Fruit fly (Drosophila melanogaster) whole organism, prepupa: ENCODE measurements around the gene vig.

ENCODE experiments used
- CG34406 ChIP-seq: fragments of 200-800 bp; sonication (Bioruptor generic); optimal IDR thresholded peaks from 3 replicates; lab custom pipeline; 2016; ENCODE audit warnings: missing biosample characterization, missing genetic modification characterization
- CG4318 ChIP-seq: fragments of 200-800 bp; sonication (Bioruptor generic); optimal IDR thresholded peaks from 3 replicates; lab custom pipeline; 2017; ENCODE audit warnings: missing biosample characterization, mild to moderate bottlenecking, missing genetic modification characterization
- CG7368 ChIP-seq: fragments of 200-800 bp; sonication (Bioruptor generic); optimal IDR thresholded peaks from 3 replicates; lab custom pipeline; 2016; ENCODE audit warnings: missing biosample characterization, missing genetic modification characterization
- Lpt ChIP-seq: fragments of 200-800 bp; sonication (Bioruptor generic); optimal IDR thresholded peaks from 3 replicates; lab custom pipeline; 2016; ENCODE audit warnings: missing biosample characterization, missing genetic modification characterization
- OdsH ChIP-seq: fragments of 200-800 bp; sonication (Bioruptor generic); optimal IDR thresholded peaks from 3 replicates; lab custom pipeline; 2016; ENCODE audit warnings: missing biosample characterization, missing genetic modification characterization

dm6 chr2L:15039309-15039772, 30.8 kb downstream of the vig start:
- no peak for TF ChIP-seq OdsH (GFP tag; lab: Kevin White, UChicago)
- TF ChIP-seq CG7368 (GFP tag; lab: Kevin White, UChicago), result no peak
- no peak for TF ChIP-seq CG4318 (GFP tag; lab: Kevin White, UChicago)
- no peak for TF ChIP-seq CG34406
- TF ChIP-seq Lpt, result no peak
